Fruit fly (Drosophila melanogaster) whole organism, wandering third instar larva: Measurements from ENCODE around the gene dor.

Source experiments
- Abd-B ChIP-seq: fragments of >200 bp; optimal IDR thresholded peaks from 2 replicates; lab custom pipeline; 2017; ENCODE audit warnings: missing biosample characterization, missing genetic modification characterization
- CG32264 ChIP-seq: fragments of 200-800 bp; sonication (Bioruptor generic); optimal IDR thresholded peaks from 2 replicates; lab custom pipeline; 2016; ENCODE audit warnings: missing biosample characterization, missing genetic modification characterization
- Hr78 ChIP-seq: fragments of >200 bp; optimal IDR thresholded peaks from 2 replicates; lab custom pipeline; 2017; ENCODE audit warnings: missing biosample characterization, missing genetic modification characterization
- Myc ChIP-seq: fragments of >200 bp; optimal IDR thresholded peaks from 2 replicates; lab custom pipeline; 2017
- OdsH ChIP-seq: fragments of 200-800 bp; sonication (Bioruptor generic); optimal IDR thresholded peaks from 2 replicates; lab custom pipeline; 2016; ENCODE audit warnings: missing biosample characterization, mild to moderate bottlenecking, missing genetic modification characterization
- Rel ChIP-seq, 2 experiments: fragments of 200-800 bp; sonication (Bioruptor generic) in 1 of 2; optimal IDR thresholded peaks; 2 replicates in 1 of 2; 3 replicates in 1 of 2; lab custom pipeline; 2016 to 2019; ENCODE audit warnings: mild to moderate bottlenecking in 2 of 2, missing biosample characterization in 2 of 2, missing genetic modification characterization in 2 of 2, moderate library complexity in 1 of 2
- Vsx2 ChIP-seq: fragments of 200-300, 225-300 bp; sonication (Bioruptor generic); optimal IDR thresholded peaks from 2 replicates; lab custom pipeline; 2018; ENCODE audit warnings: missing biosample characterization, missing genetic modification characterization; ENCODE audit not compliant: partially characterized antibody
- brk ChIP-seq: fragments of 200-800 bp; sonication (Bioruptor generic); optimal IDR thresholded peaks from 2 replicates; lab custom pipeline; 2016; ENCODE audit warnings: missing biosample characterization, mild to moderate bottlenecking, missing genetic modification characterization
- dsf ChIP-seq: sonication (Bioruptor generic); optimal IDR thresholded peaks from 2 replicates; lab custom pipeline; 2016; ENCODE audit warnings: missing biosample characterization, missing genetic modification characterization, borderline replicate concordance
- jim ChIP-seq: fragments of 175-275, 200-325 bp; sonication (Bioruptor generic); optimal IDR thresholded peaks from 2 replicates; lab custom pipeline; 2016; ENCODE audit warnings: missing biosample characterization, mild to moderate bottlenecking, missing genetic modification characterization
- psq ChIP-seq: fragments of 200-800 bp; sonication (Bioruptor generic); optimal IDR thresholded peaks from 3 replicates; lab custom pipeline; 2017; ENCODE audit warnings: missing biosample characterization, mild to moderate bottlenecking, missing genetic modification characterization, moderate library complexity
- rgr ChIP-seq: fragments of 200-800 bp; sonication (Bioruptor generic); optimal IDR thresholded peaks from 3 replicates; lab custom pipeline; 2016; ENCODE audit warnings: missing biosample characterization, mild to moderate bottlenecking, missing genetic modification characterization
- sv ChIP-seq: fragments of 200-800 bp; sonication (Bioruptor generic); optimal IDR thresholded peaks from 3 replicates; lab custom pipeline; 2016; ENCODE audit warnings: missing biosample characterization, missing genetic modification characterization

- TF ChIP-seq sv (GFP tag; lab: Kevin White, UChicago) (no peak), Hr78 (GFP tag; lab: Kevin White, UChicago) (no peak), rgr (GFP tag; lab: Kevin White, UChicago) (no peak), Vsx2 (GFP tag; lab: Kevin White, UChicago) (no peak), OdsH (GFP tag; lab: Kevin White, UChicago) (no peak), Myc (lab: Kevin White, UChicago) (no peak), Abd-B (GFP tag; lab: Kevin White, UChicago) (no peak), psq (GFP tag; lab: Kevin White, UChicago) (no peak), CG32264 (GFP tag; lab: Kevin White, UChicago) (no peak), dsf (no peak), Rel (GFP tag; optimal IDR thresholded peaks at IDR 0.05; lab: Kevin White, UChicago) (no peak), Rel (tag; optimal IDR thresholded peaks at IDR 0.05; lab: Kevin White, UChicago) (peak; percentile 31), jim (GFP tag; lab: Kevin White, UChicago) (no peak), brk (GFP tag; lab: Kevin White, UChicago) (no peak)
Observed at dm6 chrX:1695529-1696410, 30.9 kb downstream of the dor start, which contains the start of gene a6.
